Worm (Caenorhabditis elegans): ENCODE data around the gene gop-2.

gop-2 gene

DNA sequence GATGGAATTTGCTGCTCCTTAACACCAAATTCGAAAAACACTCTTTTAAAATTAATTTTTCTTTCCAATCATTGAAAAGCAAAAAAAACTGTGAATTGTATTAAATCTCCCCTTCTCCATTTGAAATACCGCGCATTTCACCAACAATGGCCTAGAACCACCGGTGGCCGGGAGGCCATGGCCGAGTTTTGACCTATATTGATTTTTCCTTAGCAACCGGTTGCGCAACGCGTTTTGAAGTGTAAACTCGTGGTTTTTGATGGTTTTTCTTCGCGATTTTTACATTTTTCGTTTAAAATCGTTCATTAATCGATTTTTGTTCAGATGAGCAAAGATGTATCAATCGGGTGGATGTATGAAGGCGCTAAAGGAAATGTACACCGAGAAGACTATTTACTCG is 49.5 kb downstream of the gop-2 start, which contains the start of gene mog-3:
TSS of gene mog-3 (plus strand) at position 319 of the 400 bp plus-strand sequence.
- TF ChIP-seq ceh-36 (tag; optimal IDR thresholded peaks at IDR 0.05) (no peak), ets-7 (tag; optimal IDR thresholded peaks at IDR 0.05) (peak; percentile 4), scrt-1 (GFP tag; IDR thresholded peaks at IDR 0.05) (no peak), ceh-13 (GFP tag; optimal IDR thresholded peaks at IDR 0.05) (no peak), tbx-37 (GFP tag; conservative IDR thresholded peaks at IDR 0.05) (peak; percentile 83), tbx-11 (GFP tag; IDR thresholded peaks at IDR 0.05) (peak; percentile 22; the same call in 1 of the 2 replicates), B0310.2 (tag; optimal IDR thresholded peaks at IDR 0.05) (no peak), aly-1 (tag; optimal IDR thresholded peaks at IDR 0.05) (no peak), hmg-4 (GFP tag; optimal IDR thresholded peaks at IDR 0.05) (no peak), tra-4 (tag; optimal IDR thresholded peaks at IDR 0.05) (peak; percentile 9), flt-1 (GFP tag; IDR thresholded peaks at IDR 0.05) (0 out of 2 replicates have a peak, but pooled peaks have one; percentile 37), hnd-1 (tag; optimal IDR thresholded peaks at IDR 0.05) (no peak), ama-1 (optimal IDR thresholded peaks at IDR 0.05) (no peak), sea-1 (GFP tag; conservative IDR thresholded peaks at IDR 0.05) (no peak), F13C5.2 (tag; optimal IDR thresholded peaks at IDR 0.05) (peak; percentile 15), pes-1 (GFP tag; IDR thresholded peaks at IDR 0.05) (peak; percentile 63; the same call in 1 of the 2 replicates), hmbx-1 (tag; optimal IDR thresholded peaks at IDR 0.05) (no peak)

Data from whole organism, early embryonic.